Worm (Caenorhabditis elegans) whole organism, L4 larva: ENCODE data around the gene C25G4.8.

ENCODE experiments used
- D1046.2 ChIP-seq: fragments of 200-800 bp; sonication (Bioruptor generic); IDR thresholded peaks from 2 replicates; pipeline ENCODE4 v1.3.6; 2022; ENCODE audit warnings: missing genetic modification characterization, missing compliant biosample characterization
- F26F4.8 ChIP-seq: fragments of 200-800 bp; sonication (Bioruptor generic); conservative IDR thresholded peaks from 2 replicates; pipeline ENCODE4 v1.3.6; 2022; ENCODE audit warnings: missing genetic modification characterization, missing compliant biosample characterization
- F44E2.7 ChIP-seq: fragments of 200-800 bp; sonication (Bioruptor generic); IDR thresholded peaks from 2 replicates; pipeline ENCODE4 v2.1.2; 2022; ENCODE audit warnings: missing genetic modification characterization, missing compliant biosample characterization
- F49E8.2 ChIP-seq: sonication (generic microtip); optimal IDR thresholded peaks from 2 replicates; lab custom pipeline; 2016; ENCODE audit warnings: missing compliant biosample characterization, mild to moderate bottlenecking, missing genetic modification characterization, borderline replicate concordance
- Y5F2A.4 ChIP-seq: fragments of 200-800 bp; sonication (Bioruptor generic); optimal IDR thresholded peaks from 2 replicates; lab custom pipeline; 2018; ENCODE audit warnings: mild to moderate bottlenecking, missing genetic modification characterization, missing compliant biosample characterization
- attf-4 ChIP-seq: sonication (generic microtip); optimal IDR thresholded peaks from 3 replicates; lab custom pipeline; 2017; ENCODE audit warnings: missing biosample characterization, missing genetic modification characterization
- ceh-28 ChIP-seq: fragments of 150-350 bp; optimal IDR thresholded peaks from 2 replicates; lab custom pipeline; 2014; ENCODE audit warnings: missing biosample characterization, missing genetic modification reagents, missing genetic modification characterization
- ces-1 ChIP-seq: fragments of 150-350 bp; sonication (generic microtip); optimal IDR thresholded peaks from 4 replicates; lab custom pipeline; 2014; ENCODE audit warnings: missing biosample characterization, missing genetic modification reagents, missing genetic modification characterization
- cey-2 ChIP-seq: sonication (generic microtip); optimal IDR thresholded peaks from 3 replicates; lab custom pipeline; 2017; ENCODE audit warnings: missing genetic modification characterization, mild to moderate bottlenecking, missing compliant biosample characterization, antibody characterized with exemption, borderline replicate concordance; ENCODE audit not compliant: insufficient read depth
- dpl-1 ChIP-seq: fragments of 150-350 bp; optimal IDR thresholded peaks from 2 replicates; lab custom pipeline; 2014; ENCODE audit warnings: missing biosample characterization, missing genetic modification reagents, missing genetic modification characterization
- duxl-1 ChIP-seq: sonication (generic microtip); optimal IDR thresholded peaks from 2 replicates; lab custom pipeline; 2016; ENCODE audit warnings: mild to moderate bottlenecking, missing genetic modification characterization, moderate library complexity, missing compliant biosample characterization; ENCODE audit not compliant: poor library complexity
- egl-43 ChIP-seq: fragments of 200-800 bp; sonication (Bioruptor generic); IDR thresholded peaks from 2 replicates; pipeline ENCODE4 v1.3.6; 2022; ENCODE audit warnings: missing genetic modification reagents, missing genetic modification characterization, missing compliant biosample characterization
- fkh-10 ChIP-seq: fragments of 150-350 bp; optimal IDR thresholded peaks from 2 replicates; lab custom pipeline; 2014; ENCODE audit warnings: missing biosample characterization, missing genetic modification reagents, missing genetic modification characterization
- fos-1 ChIP-seq: fragments of 150-350 bp; optimal IDR thresholded peaks from 2 replicates; lab custom pipeline; 2014; ENCODE audit warnings: missing biosample characterization, missing genetic modification characterization
- gei-8 ChIP-seq: fragments of 200-800 bp; sonication (Bioruptor generic); optimal IDR thresholded peaks from 2 replicates; lab custom pipeline; 2018; ENCODE audit warnings: mild to moderate bottlenecking, missing genetic modification characterization, missing compliant biosample characterization
- hmg-1.1 ChIP-seq: fragments of 200-800 bp; sonication (Bioruptor generic); IDR thresholded peaks from 2 replicates; pipeline ENCODE4 v1.3.6; 2022; ENCODE audit warnings: missing genetic modification reagents, missing genetic modification characterization, missing compliant biosample characterization
- lim-7 ChIP-seq: fragments of 200-800 bp; sonication (Bioruptor generic); IDR thresholded peaks from 2 replicates; pipeline ENCODE4 v1.3.6; 2022; ENCODE audit warnings: missing genetic modification characterization, missing compliant biosample characterization
- lin-1 ChIP-seq: fragments of 200-800 bp; sonication (Bioruptor generic); IDR thresholded peaks from 2 replicates; pipeline ENCODE4 v1.3.6; 2022; ENCODE audit warnings: missing genetic modification reagents, missing genetic modification characterization, missing compliant biosample characterization
- lin-13 ChIP-seq: fragments of 150-350 bp; optimal IDR thresholded peaks from 2 replicates; lab custom pipeline; 2014; ENCODE audit warnings: missing biosample characterization, missing genetic modification reagents, missing genetic modification characterization
- lin-15B ChIP-seq: fragments of 150-350 bp; sonication (generic microtip); optimal IDR thresholded peaks from 3 replicates; lab custom pipeline; 2014; ENCODE audit warnings: missing biosample characterization, missing genetic modification characterization
- lin-38 ChIP-seq: fragments of 200-800 bp; sonication (Bioruptor generic); IDR thresholded peaks from 2 replicates; pipeline ENCODE4 v1.3.6; 2022; ENCODE audit warnings: missing genetic modification reagents, missing genetic modification characterization, missing compliant biosample characterization
- lsy-2 ChIP-seq, 2 experiments: fragments of 150-350 bp in 1 of 2; sonication (generic microtip) in 1 of 2; optimal IDR thresholded peaks; 2 replicates each; lab custom pipeline; 2014 to 2017; ENCODE audit warnings: missing biosample characterization in 2 of 2, missing genetic modification characterization in 2 of 2
- mes-2 ChIP-seq: sonication (generic microtip); optimal IDR thresholded peaks from 2 replicates; lab custom pipeline; 2016; ENCODE audit warnings: missing genotype, mild to moderate bottlenecking, missing genetic modification characterization, missing compliant biosample characterization; ENCODE audit not compliant: poor library complexity, severe bottlenecking
- nhr-48 ChIP-seq: sonication (generic microtip); optimal IDR thresholded peaks from 2 replicates; lab custom pipeline; 2016; ENCODE audit warnings: mild to moderate bottlenecking, missing genetic modification characterization, missing compliant biosample characterization
- nhr-6 ChIP-seq: fragments of 150-350 bp; optimal IDR thresholded peaks from 2 replicates; lab custom pipeline; 2014; ENCODE audit warnings: missing biosample characterization, missing genetic modification characterization
- nhr-77 ChIP-seq: fragments of 150-350 bp; optimal IDR thresholded peaks from 2 replicates; lab custom pipeline; 2014; ENCODE audit warnings: missing biosample characterization, missing genetic modification characterization
- skn-1 ChIP-seq: fragments of 150-350 bp; optimal IDR thresholded peaks from 2 replicates; lab custom pipeline; 2014; ENCODE audit warnings: missing biosample characterization, missing genetic modification characterization
- snpc-1.2 ChIP-seq: fragments of 200-800 bp; sonication (Bioruptor generic); IDR thresholded peaks from 2 replicates; pipeline ENCODE4 v1.3.6; 2022; ENCODE audit warnings: missing genetic modification reagents, missing genetic modification characterization, missing compliant biosample characterization
- spr-3 ChIP-seq: fragments of 200-800 bp; sonication (Bioruptor generic); optimal IDR thresholded peaks from 2 replicates; lab custom pipeline; 2018; ENCODE audit warnings: mild to moderate bottlenecking, missing genetic modification characterization, missing compliant biosample characterization
- unc-130 ChIP-seq: sonication (generic microtip); optimal IDR thresholded peaks from 2 replicates; lab custom pipeline; 2016; ENCODE audit warnings: missing genetic modification reagents, missing genetic modification characterization, missing compliant biosample characterization
- vab-7 ChIP-seq: fragments of 200-800 bp; sonication (Bioruptor generic); IDR thresholded peaks from 2 replicates; pipeline ENCODE4 v1.3.6; 2022; ENCODE audit warnings: missing genetic modification reagents, missing genetic modification characterization, missing compliant biosample characterization
- zfp-2 ChIP-seq: sonication (generic microtip); optimal IDR thresholded peaks from 2 replicates; lab custom pipeline; 2016; ENCODE audit warnings: mild to moderate bottlenecking, missing genetic modification characterization, missing compliant biosample characterization
- ztf-11 ChIP-seq: fragments of 150-350 bp; optimal IDR thresholded peaks from 2 replicates; lab custom pipeline; 2014; ENCODE audit warnings: missing biosample characterization, missing genetic modification characterization
- ztf-7 ChIP-seq: fragments of 150-350 bp; optimal IDR thresholded peaks from 2 replicates; lab custom pipeline; 2014; ENCODE audit warnings: missing biosample characterization, missing genetic modification characterization

C25G4.8 gene

DNA sequence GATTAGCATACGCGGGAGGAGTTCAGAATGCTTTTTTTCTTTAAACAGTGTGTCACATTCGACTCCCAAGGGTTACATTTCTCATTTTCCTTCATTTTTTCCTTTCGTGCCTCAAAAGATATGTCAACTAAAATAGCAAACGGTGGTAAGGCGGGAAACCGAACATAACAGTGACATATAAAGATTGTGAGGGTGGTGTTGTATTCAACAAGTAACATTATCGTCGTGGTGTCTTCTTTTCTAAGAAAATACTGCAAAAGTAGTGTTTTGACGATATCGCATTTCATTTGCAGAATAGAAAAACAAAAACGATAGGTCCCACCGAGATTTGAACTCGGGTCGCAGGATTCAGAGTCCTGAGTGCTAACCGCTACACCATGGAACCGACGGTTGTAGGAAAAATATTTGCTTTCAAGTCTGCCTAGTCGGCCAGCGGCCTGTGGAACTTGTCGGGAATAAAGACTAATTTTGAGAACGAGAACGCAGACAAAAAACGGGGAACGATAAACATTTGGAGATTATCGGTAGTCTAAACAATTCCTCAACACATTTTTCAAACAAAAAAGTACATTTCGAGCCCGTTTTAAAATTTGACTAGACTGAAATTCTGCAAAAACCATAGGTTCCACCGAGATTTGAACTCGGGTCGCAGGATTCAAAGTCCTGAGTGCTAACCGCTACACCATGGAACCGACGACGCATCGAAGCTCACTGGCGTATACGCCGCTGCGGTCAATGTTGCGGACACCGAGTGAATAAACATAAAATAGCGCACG, 46.5 kb downstream of the C25G4.8 start (continued):
- TF ChIP-seq fos-1 (tag; lab: Kevin White, UChicago) (no peak), gei-8 (GFP tag; lab: Kevin White, UChicago) (peak; percentile 19), D1046.2 (GFP tag; lab: Robert Waterston, UW) (no peak; the same call in 1 of the 2 replicates), cey-2 (no peak), mes-2 (tag; lab: Kevin White, UChicago) (peak; percentile 56), lim-7 (GFP tag; lab: Robert Waterston, UW) (peak; percentile 63), spr-3 (GFP tag; lab: Kevin White, UChicago) (no peak), attf-4 (tag; lab: Kevin White, UChicago) (no peak), F49E8.2 (no peak), F44E2.7 (GFP tag; lab: Robert Waterston, UW) (0 out of 2 replicates have a peak, but pooled peaks have one; percentile 5), ztf-7 (tag; lab: Kevin White, UChicago) (no peak), nhr-77 (tag; lab: Kevin White, UChicago) (no peak), duxl-1 (peak; percentile 9), snpc-1.2 (peak; percentile 69; the same call in 1 of the 2 replicates), ztf-11 (no peak), lin-15B (no peak), skn-1 (tag; lab: Kevin White, UChicago) (no peak), ceh-28 (no peak), nhr-48 (tag; lab: Kevin White, UChicago) (peak; percentile 20)

DNA sequence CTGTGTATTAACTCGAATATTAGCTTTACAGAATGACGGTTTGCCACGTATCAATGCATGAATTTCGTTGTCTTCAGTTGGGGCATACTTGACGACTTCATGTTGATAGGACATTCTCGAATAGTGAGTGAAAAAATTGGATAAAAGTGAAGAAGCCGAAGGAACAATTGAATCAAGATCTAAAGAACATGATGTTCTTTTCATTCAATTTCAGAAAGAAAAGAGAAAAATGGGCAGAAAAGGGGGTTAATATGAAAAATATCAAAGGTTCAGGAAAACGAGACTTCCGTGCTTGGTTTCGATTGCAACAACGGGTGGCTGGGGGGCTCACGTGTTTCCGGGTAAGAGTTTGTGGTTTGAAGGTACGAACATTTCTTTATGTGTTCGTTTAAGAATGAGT, 48.7 kb downstream of the C25G4.8 start:
- TF ChIP-seq fkh-10 (GFP tag; lab: Kevin White, UChicago) = peak; percentile 64
- TF ChIP-seq unc-130 (GFP tag; lab: Kevin White, UChicago) = no peak
- no peak for TF ChIP-seq hmg-1.1 (GFP tag; lab: Robert Waterston, UW)
- TF ChIP-seq ces-1 (GFP tag; lab: Kevin White, UChicago) = peak; percentile 43
- no peak for TF ChIP-seq lin-38

DNA sequence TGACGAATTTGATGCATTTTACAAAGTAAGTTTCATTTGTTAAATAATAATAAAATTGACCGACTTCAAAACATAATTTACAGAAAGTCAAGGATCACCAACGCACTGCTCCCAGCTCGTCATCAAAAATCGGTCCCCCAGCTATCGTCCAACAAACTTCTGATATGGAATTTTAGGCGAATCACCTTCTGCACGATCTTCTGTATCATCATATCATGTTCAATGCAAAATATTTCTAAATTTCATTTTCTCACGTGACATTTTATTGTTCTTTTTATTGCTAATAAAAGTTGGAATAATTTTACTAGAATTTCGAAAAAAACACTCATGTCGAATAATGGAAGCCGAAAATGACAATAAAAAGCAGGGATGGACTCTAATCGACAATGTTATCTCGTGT, 53.1 kb downstream of the C25G4.8 start, which contains the start of gene acl-13:
acl-13 (plus strand) TSS at position 301 of the 400 bp plus-strand sequence.
- no peak for TF ChIP-seq lin-13
- TF ChIP-seq zfp-2 = no peak
- no peak for TF ChIP-seq nhr-6 (tag; lab: Kevin White, UChicago)
- no peak for TF ChIP-seq lin-1 (GFP tag; lab: Robert Waterston, UW)
- no peak for TF ChIP-seq egl-43 (GFP tag; lab: Robert Waterston, UW)
- TF ChIP-seq lsy-2 (tag; optimal IDR thresholded peaks at IDR 0.05; lab: Kevin White, UChicago) = no peak
- TF ChIP-seq F26F4.8 = no peak
- TF ChIP-seq vab-7 = no peak
- TF ChIP-seq Y5F2A.4 (GFP tag; lab: Kevin White, UChicago) = no peak
- no peak for TF ChIP-seq dpl-1
- TF ChIP-seq nhr-48 (tag; lab: Kevin White, UChicago) = no peak
- TF ChIP-seq, all 104 proteins: peak for 0
